Worm (Caenorhabditis elegans) whole organism, L4 larva: ENCODE results near the gene sel-1.
A peak's percentile ranks its signal among the peaks of the same experiment; 100 is the strongest.

Source experiments
- D1046.2 ChIP-seq: fragments of 200-800 bp; sonication (Bioruptor generic); IDR thresholded peaks from 2 replicates; pipeline ENCODE4 v1.3.6; 2022; ENCODE audit warnings: missing genetic modification characterization, missing compliant biosample characterization
- F26F4.8 ChIP-seq: fragments of 200-800 bp; sonication (Bioruptor generic); conservative IDR thresholded peaks from 2 replicates; pipeline ENCODE4 v1.3.6; 2022; ENCODE audit warnings: missing genetic modification characterization, missing compliant biosample characterization
- F37D6.2 ChIP-seq: sonication (generic microtip); optimal IDR thresholded peaks from 2 replicates; lab custom pipeline; 2016; ENCODE audit warnings: mild to moderate bottlenecking, missing genetic modification characterization, missing compliant biosample characterization
- F44E2.7 ChIP-seq: fragments of 200-800 bp; sonication (Bioruptor generic); IDR thresholded peaks from 2 replicates; pipeline ENCODE4 v2.1.2; 2022; ENCODE audit warnings: missing genetic modification characterization, missing compliant biosample characterization
- R02D3.7 ChIP-seq: fragments of 150-350 bp; sonication (generic microtip); optimal IDR thresholded peaks from 3 replicates; lab custom pipeline; 2014; ENCODE audit warnings: missing biosample characterization, missing genetic modification characterization
- T26A8.4 ChIP-seq: fragments of 200-800 bp; sonication (Bioruptor generic); IDR thresholded peaks from 2 replicates; pipeline ENCODE4 v1.3.6; 2022; ENCODE audit warnings: missing genetic modification characterization, missing compliant biosample characterization
- Y48G9A.11 ChIP-seq: fragments of 200-800 bp; sonication (Bioruptor generic); IDR thresholded peaks from 2 replicates; pipeline ENCODE4 v1.3.6; 2022; ENCODE audit warnings: missing genetic modification reagents, missing genetic modification characterization, missing compliant biosample characterization
- aly-2 ChIP-seq: sonication (generic microtip); optimal IDR thresholded peaks from 2 replicates; lab custom pipeline; 2018; ENCODE audit warnings: missing biosample characterization, missing genetic modification characterization
- attf-4 ChIP-seq: sonication (generic microtip); optimal IDR thresholded peaks from 3 replicates; lab custom pipeline; 2017; ENCODE audit warnings: missing biosample characterization, missing genetic modification characterization
- ceh-20 ChIP-seq: fragments of 200-800 bp; sonication (Bioruptor generic); IDR thresholded peaks from 2 replicates; pipeline ENCODE4 v1.3.6; 2022; ENCODE audit warnings: missing genetic modification reagents, missing genetic modification characterization, missing compliant biosample characterization
- ceh-28 ChIP-seq: fragments of 150-350 bp; optimal IDR thresholded peaks from 2 replicates; lab custom pipeline; 2014; ENCODE audit warnings: missing biosample characterization, missing genetic modification reagents, missing genetic modification characterization
- daf-8 ChIP-seq: fragments of 200-800 bp; sonication (Bioruptor generic); IDR thresholded peaks from 2 replicates; pipeline ENCODE4 v1.3.6; 2022; ENCODE audit warnings: missing genetic modification characterization, missing compliant biosample characterization
- dmd-8 ChIP-seq: fragments of 200-800 bp; sonication (Bioruptor generic); IDR thresholded peaks from 2 replicates; pipeline ENCODE4 v1.3.6; 2022; ENCODE audit warnings: missing genetic modification characterization, missing compliant biosample characterization
- duxl-1 ChIP-seq: sonication (generic microtip); optimal IDR thresholded peaks from 2 replicates; lab custom pipeline; 2016; ENCODE audit warnings: mild to moderate bottlenecking, missing genetic modification characterization, moderate library complexity, missing compliant biosample characterization; ENCODE audit not compliant: poor library complexity
- hmg-1.1 ChIP-seq: fragments of 200-800 bp; sonication (Bioruptor generic); IDR thresholded peaks from 2 replicates; pipeline ENCODE4 v1.3.6; 2022; ENCODE audit warnings: missing genetic modification reagents, missing genetic modification characterization, missing compliant biosample characterization
- lin-1 ChIP-seq: fragments of 200-800 bp; sonication (Bioruptor generic); IDR thresholded peaks from 2 replicates; pipeline ENCODE4 v1.3.6; 2022; ENCODE audit warnings: missing genetic modification reagents, missing genetic modification characterization, missing compliant biosample characterization
- lin-13 ChIP-seq: fragments of 150-350 bp; optimal IDR thresholded peaks from 2 replicates; lab custom pipeline; 2014; ENCODE audit warnings: missing biosample characterization, missing genetic modification reagents, missing genetic modification characterization
- lin-29 ChIP-seq: fragments of 200-800 bp; sonication (Bioruptor generic); IDR thresholded peaks from 2 replicates; pipeline ENCODE4 v1.3.6; 2022; ENCODE audit warnings: missing genetic modification reagents, missing genetic modification characterization, missing compliant biosample characterization
- lsy-2 ChIP-seq, 2 experiments: fragments of 150-350 bp in 1 of 2; sonication (generic microtip) in 1 of 2; optimal IDR thresholded peaks; 2 replicates each; lab custom pipeline; 2014 to 2017; ENCODE audit warnings: missing biosample characterization in 2 of 2, missing genetic modification characterization in 2 of 2
- madf-9 ChIP-seq: fragments of 200-800 bp; sonication (Bioruptor generic); conservative IDR thresholded peaks from 2 replicates; pipeline ENCODE4 v1.3.6; 2022; ENCODE audit warnings: missing genetic modification reagents, missing genetic modification characterization, missing compliant biosample characterization
- mep-1 ChIP-seq: fragments of 150-350 bp; sonication (generic microtip); optimal IDR thresholded peaks from 3 replicates; lab custom pipeline; 2014; ENCODE audit warnings: missing biosample characterization, missing genetic modification characterization
- nhr-102 ChIP-seq: sonication (generic microtip); optimal IDR thresholded peaks from 2 replicates; lab custom pipeline; 2016; ENCODE audit warnings: mild to moderate bottlenecking, missing genetic modification characterization, moderate library complexity, missing compliant biosample characterization
- nhr-76 ChIP-seq: fragments of 150-350 bp; optimal IDR thresholded peaks from 2 replicates; lab custom pipeline; 2014; ENCODE audit warnings: missing biosample characterization, missing genetic modification characterization
- nhr-77 ChIP-seq: fragments of 150-350 bp; optimal IDR thresholded peaks from 2 replicates; lab custom pipeline; 2014; ENCODE audit warnings: missing biosample characterization, missing genetic modification characterization
- pqm-1 ChIP-seq: sonication (generic microtip); optimal IDR thresholded peaks from 2 replicates; lab custom pipeline; 2017; ENCODE audit warnings: missing biosample characterization, missing genetic modification characterization
- rbr-2 ChIP-seq: sonication (generic microtip); optimal IDR thresholded peaks from 2 replicates; lab custom pipeline; 2016; ENCODE audit warnings: missing genotype, missing genetic modification characterization, missing compliant biosample characterization
- saeg-2 ChIP-seq: fragments of 200-800 bp; sonication (Bioruptor generic); IDR thresholded peaks from 2 replicates; pipeline ENCODE4 v1.3.6; 2022; ENCODE audit warnings: missing genetic modification reagents, missing genetic modification characterization, missing compliant biosample characterization
- sdz-12 ChIP-seq: fragments of 200-800 bp; sonication (Bioruptor generic); optimal IDR thresholded peaks from 2 replicates; lab custom pipeline; 2018; ENCODE audit warnings: mild to moderate bottlenecking, missing genetic modification characterization, missing compliant biosample characterization
- snpc-1.2 ChIP-seq: fragments of 200-800 bp; sonication (Bioruptor generic); IDR thresholded peaks from 2 replicates; pipeline ENCODE4 v1.3.6; 2022; ENCODE audit warnings: missing genetic modification reagents, missing genetic modification characterization, missing compliant biosample characterization
- tra-1 ChIP-seq: fragments of 200-800 bp; sonication (Bioruptor generic); IDR thresholded peaks from 2 replicates; pipeline ENCODE4 v1.3.6; 2022; ENCODE audit warnings: missing genetic modification reagents, missing genetic modification characterization, missing compliant biosample characterization
- unc-62 ChIP-seq, 3 experiments: fragments of 150-350 bp in 1 of 3; sonication (generic microtip); optimal IDR thresholded peaks in 2 of 3; peaks in 1 of 3; 1 replicate in 1 of 3; 2 replicates in 2 of 3; lab custom pipeline; 2014 to 2017; ENCODE audit warnings: missing biosample characterization in 3 of 3, missing genetic modification characterization in 3 of 3, missing genetic modification reagents in 3 of 3, missing genotype in 1 of 3
- vab-7 ChIP-seq: fragments of 200-800 bp; sonication (Bioruptor generic); IDR thresholded peaks from 2 replicates; pipeline ENCODE4 v1.3.6; 2022; ENCODE audit warnings: missing genetic modification reagents, missing genetic modification characterization, missing compliant biosample characterization
- zag-1 ChIP-seq: fragments of 150-350 bp; optimal IDR thresholded peaks from 2 replicates; lab custom pipeline; 2014; ENCODE audit warnings: missing biosample characterization, missing genetic modification characterization
- zfp-2 ChIP-seq: sonication (generic microtip); optimal IDR thresholded peaks from 2 replicates; lab custom pipeline; 2016; ENCODE audit warnings: mild to moderate bottlenecking, missing genetic modification characterization, missing compliant biosample characterization
- zip-11 ChIP-seq: fragments of 200-800 bp; sonication (Bioruptor generic); IDR thresholded peaks from 2 replicates; pipeline ENCODE4 v1.3.6; 2022; ENCODE audit warnings: missing genetic modification characterization, missing compliant biosample characterization
- zip-2 ChIP-seq: fragments of 150-350 bp; optimal IDR thresholded peaks from 2 replicates; lab custom pipeline; 2014; ENCODE audit warnings: missing biosample characterization, missing genetic modification characterization
- ztf-11 ChIP-seq: fragments of 150-350 bp; optimal IDR thresholded peaks from 2 replicates; lab custom pipeline; 2014; ENCODE audit warnings: missing biosample characterization, missing genetic modification characterization
- ztf-7 ChIP-seq: fragments of 150-350 bp; optimal IDR thresholded peaks from 2 replicates; lab custom pipeline; 2014; ENCODE audit warnings: missing biosample characterization, missing genetic modification characterization

sel-1 gene

ce11 chrV:12583421-12583820 is 22.9 kb downstream of the sel-1 start:
- no peak for TF ChIP-seq pqm-1
- TF ChIP-seq F44E2.7 (GFP tag; lab: Robert Waterston, UW) = no peak
- TF ChIP-seq unc-62 (GFP tag; optimal IDR thresholded peaks at IDR 0.05 in 1 of 2; lab: Kevin White, UChicago) = peak in 1 of 2 experiments; percentile 76
- no peak for TF ChIP-seq unc-62 (tag; optimal IDR thresholded peaks at IDR 0.05; lab: Kevin White, UChicago)

DNA sequence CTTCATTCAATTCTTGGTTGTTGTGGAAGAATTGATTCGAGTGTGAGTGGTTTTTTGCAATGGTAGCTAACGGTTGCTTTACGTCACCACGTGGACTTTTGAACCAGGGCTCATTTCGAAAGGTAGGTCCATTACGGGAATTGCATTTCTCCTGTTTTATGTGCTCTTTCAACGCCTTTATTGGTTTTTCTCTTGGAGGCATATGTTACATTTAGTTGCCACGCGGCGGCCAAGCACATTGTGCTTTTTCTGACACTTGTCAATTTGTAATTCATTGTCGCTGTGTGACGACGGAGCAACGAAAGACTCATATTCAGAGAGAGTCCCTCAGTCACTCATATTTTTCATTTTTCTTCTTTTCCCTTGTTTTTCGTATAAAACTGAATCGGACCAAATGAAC is 24.2 kb downstream of the sel-1 start:
- TF ChIP-seq unc-62 (GFP tag; optimal IDR thresholded peaks at IDR 0.05 in 1 of 2; lab: Kevin White, UChicago) (peak in 1 of 2 experiments; percentile 94), unc-62 (tag; optimal IDR thresholded peaks at IDR 0.05; lab: Kevin White, UChicago) (no peak), pqm-1 (no peak)
- TF ChIP-seq, all 104 proteins: peak for 1

DNA sequence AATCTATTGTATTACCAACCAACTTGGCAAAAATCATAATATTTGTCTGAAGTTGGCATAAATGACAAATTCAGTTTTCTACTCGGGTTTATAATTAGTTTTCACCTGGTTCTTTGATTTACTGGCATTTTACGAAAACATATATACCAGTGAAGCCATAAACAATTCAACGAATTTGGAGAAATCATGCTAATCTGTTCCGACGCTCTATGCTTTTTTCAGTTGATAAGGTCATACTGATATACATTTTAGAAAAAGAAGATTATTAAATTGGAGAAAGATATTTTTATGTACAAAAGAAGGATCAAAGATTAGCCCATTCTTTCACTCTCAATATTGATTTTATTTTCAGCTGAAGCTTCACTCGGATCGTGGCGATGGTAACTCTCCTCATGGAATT is 26.3 kb downstream of the sel-1 start:
- no peak for TF ChIP-seq nhr-76 (tag; lab: Kevin White, UChicago)
- TF ChIP-seq tra-1 (GFP tag; lab: Robert Waterston, UW) = no peak
- TF ChIP-seq Y48G9A.11 (GFP tag; lab: Robert Waterston, UW) = no peak
- TF ChIP-seq daf-8 = no peak
- TF ChIP-seq R02D3.7 (tag; lab: Kevin White, UChicago) = no peak
- no peak for TF ChIP-seq lin-1 (GFP tag; lab: Robert Waterston, UW)
- no peak for TF ChIP-seq nhr-77 (tag; lab: Kevin White, UChicago)
- TF ChIP-seq ceh-20 (GFP tag; lab: Robert Waterston, UW) = no peak
- TF ChIP-seq rbr-2 = no peak
- TF ChIP-seq attf-4 = no peak
- TF ChIP-seq dmd-8 (GFP tag; lab: Robert Waterston, UW) = no peak
- no peak for TF ChIP-seq madf-9 (GFP tag; lab: Robert Waterston, UW)
- no peak for TF ChIP-seq pqm-1
- no peak for TF ChIP-seq D1046.2 (GFP tag; lab: Robert Waterston, UW)
- TF ChIP-seq duxl-1 (tag; lab: Kevin White, UChicago) = no peak
- no peak for TF ChIP-seq ceh-28
- no peak for TF ChIP-seq mep-1

DNA sequence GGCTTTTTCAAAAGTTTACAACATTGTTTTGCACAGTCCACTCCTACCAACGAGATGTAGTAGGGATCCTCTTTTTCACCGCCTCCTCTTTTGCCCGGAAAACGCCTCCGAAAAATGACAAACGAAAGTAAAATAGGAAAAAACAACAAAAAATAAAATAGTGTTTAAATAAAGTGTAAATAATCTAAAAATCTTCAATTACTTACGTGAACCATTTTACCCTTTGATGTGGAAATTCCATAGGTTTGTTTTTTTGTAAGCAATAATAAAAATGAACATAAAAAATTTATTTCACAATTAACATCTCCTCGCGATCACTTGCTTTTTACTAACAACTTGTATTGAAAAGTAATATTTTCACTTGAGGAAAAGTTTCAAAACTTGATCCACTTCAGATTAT is 27.5 kb downstream of the sel-1 start, which contains the start of gene C14C10.1:
Gene C14C10.1 (plus strand): TSS at position 301 of the 400 bp plus-strand sequence.
- no peak for TF ChIP-seq zag-1

DNA sequence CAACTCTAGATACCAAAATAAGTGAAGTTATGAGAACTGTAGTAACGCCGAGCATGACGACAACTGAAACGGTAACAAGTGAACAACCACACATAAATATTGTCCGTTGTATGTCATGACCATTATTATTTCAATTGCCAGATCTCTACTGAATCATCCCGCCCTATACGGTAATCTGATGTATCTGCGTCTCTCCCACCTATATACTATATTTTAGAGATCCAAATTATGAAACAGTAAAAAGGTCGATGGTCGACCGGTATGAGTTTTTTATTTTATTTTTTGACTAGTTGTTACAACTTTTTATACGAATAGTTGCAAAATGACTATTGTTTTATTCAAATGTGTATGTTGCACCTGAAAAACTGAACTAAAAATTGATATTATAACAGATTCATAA is 30.1 kb downstream of the sel-1 start, which contains the start of gene ttr-43:
Gene ttr-43 (minus strand): TSS at position 101 of the 400 bp plus-strand sequence.
- TF ChIP-seq hmg-1.1 (GFP tag; lab: Robert Waterston, UW) (no peak), lin-29 (GFP tag; lab: Robert Waterston, UW) (no peak), nhr-102 (no peak), sdz-12 (GFP tag; lab: Kevin White, UChicago) (no peak), F26F4.8 (GFP tag; lab: Robert Waterston, UW) (no peak), zip-2 (tag; lab: Kevin White, UChicago) (no peak), F44E2.7 (GFP tag; lab: Robert Waterston, UW) (no peak), zip-11 (no peak), aly-2 (tag; lab: Kevin White, UChicago) (no peak), T26A8.4 (GFP tag; lab: Robert Waterston, UW) (no peak), duxl-1 (tag; lab: Kevin White, UChicago) (no peak)

DNA sequence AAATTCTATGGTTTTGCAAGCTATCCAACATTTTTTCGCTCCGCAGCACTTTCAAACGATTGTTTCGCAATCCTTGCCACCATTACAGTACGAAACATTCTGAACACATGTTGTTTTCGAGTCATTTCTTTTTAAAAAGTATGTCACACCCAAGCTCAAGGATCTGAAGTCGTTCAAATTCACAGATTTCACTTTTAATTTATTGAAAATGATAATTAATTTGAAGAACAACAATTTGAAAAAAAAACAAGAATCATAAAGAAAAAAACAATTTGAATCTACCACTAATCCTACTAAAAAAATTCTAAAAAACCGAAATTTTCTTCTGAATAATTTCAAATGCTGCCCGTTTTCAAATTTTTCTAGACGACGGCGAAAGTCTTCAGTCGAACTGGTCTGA is 31.8 kb downstream of the sel-1 start, which contains the start of gene C14C10.2:
Gene C14C10.2 (minus strand): TSS at position 101 of the 400 bp plus-strand sequence.
- TF ChIP-seq snpc-1.2 (GFP tag; lab: Robert Waterston, UW) (no peak), lin-13 (GFP tag; lab: Kevin White, UChicago) (no peak), madf-9 (GFP tag; lab: Robert Waterston, UW) (no peak), attf-4 (no peak), dmd-8 (GFP tag; lab: Robert Waterston, UW) (no peak), mep-1 (no peak), saeg-2 (GFP tag; lab: Robert Waterston, UW) (no peak), zfp-2 (tag; lab: Kevin White, UChicago) (no peak), vab-7 (GFP tag; lab: Robert Waterston, UW) (no peak), F37D6.2 (tag; lab: Kevin White, UChicago) (no peak), ztf-7 (tag; lab: Kevin White, UChicago) (no peak), lsy-2 (tag; optimal IDR thresholded peaks at IDR 0.05; lab: Kevin White, UChicago) (no peak), ztf-11 (no peak), sdz-12 (GFP tag; lab: Kevin White, UChicago) (no peak)
